Worm (Caenorhabditis elegans) whole organism, L2 larva: ENCODE results near the gene nlp-60.
A peak's percentile ranks its signal among the peaks of the same experiment; 100 is the strongest.

Experiments used
- C34F6.9 ChIP-seq: fragments of 150-350 bp; optimal IDR thresholded peaks from 2 replicates; lab custom pipeline; 2014; ENCODE audit warnings: missing biosample characterization, missing genetic modification characterization
- F13H6.1 ChIP-seq: sonication (generic microtip); optimal IDR thresholded peaks from 2 replicates; lab custom pipeline; 2016; ENCODE audit warnings: missing genetic modification characterization, missing compliant biosample characterization
- ZK546.5 ChIP-seq: sonication (generic microtip); optimal IDR thresholded peaks from 2 replicates; lab custom pipeline; 2017; ENCODE audit warnings: missing biosample characterization, missing genetic modification characterization
- alr-1 ChIP-seq: fragments of 150-350 bp; optimal IDR thresholded peaks from 2 replicates; lab custom pipeline; 2014; ENCODE audit warnings: missing biosample characterization, missing genetic modification characterization
- aly-2 ChIP-seq: fragments of 150-350 bp; optimal IDR thresholded peaks from 2 replicates; lab custom pipeline; 2014; ENCODE audit warnings: missing biosample characterization, missing genetic modification characterization
- ama-1 ChIP-seq: fragments of 150-350 bp; optimal IDR thresholded peaks from 2 replicates; lab custom pipeline; 2018; ENCODE audit warnings: inconsistent platforms
- blmp-1 ChIP-seq: sonication (generic microtip); optimal IDR thresholded peaks from 2 replicates; lab custom pipeline; 2017; ENCODE audit warnings: missing genetic modification characterization, mild to moderate bottlenecking, missing compliant biosample characterization, antibody characterized with exemption, moderate library complexity; ENCODE audit not compliant: insufficient read depth
- ceh-16 ChIP-seq: fragments of 150-350 bp; optimal IDR thresholded peaks from 2 replicates; lab custom pipeline; 2014; ENCODE audit warnings: missing biosample characterization, missing genetic modification characterization
- crh-2 ChIP-seq: sonication (generic microtip); optimal IDR thresholded peaks from 2 replicates; lab custom pipeline; 2017; ENCODE audit warnings: missing biosample characterization, missing genetic modification characterization
- dmd-4 ChIP-seq: sonication (generic microtip); optimal IDR thresholded peaks from 2 replicates; lab custom pipeline; 2017; ENCODE audit warnings: missing biosample characterization, missing genetic modification characterization
- lsy-2 ChIP-seq, 2 experiments: fragments of 150-350 bp in 1 of 2; sonication (generic microtip) in 1 of 2; optimal IDR thresholded peaks; 2 replicates each; lab custom pipeline; 2014 to 2017; ENCODE audit warnings: missing biosample characterization in 2 of 2, missing genetic modification characterization in 2 of 2
- mab-5 ChIP-seq: fragments of 150-350 bp; optimal IDR thresholded peaks from 2 replicates; lab custom pipeline; 2014; ENCODE audit warnings: missing biosample characterization, missing genetic modification characterization
- mdl-1 ChIP-seq, 2 experiments: fragments of 150-350 bp in 1 of 2; sonication (generic microtip) in 1 of 2; optimal IDR thresholded peaks; 2 replicates each; lab custom pipeline; 2017; ENCODE audit warnings: missing biosample characterization in 2 of 2, missing genetic modification characterization in 2 of 2
- nhr-129 ChIP-seq: fragments of 150-350 bp; optimal IDR thresholded peaks from 2 replicates; lab custom pipeline; 2014; ENCODE audit warnings: missing biosample characterization, missing genetic modification characterization
- nhr-23 ChIP-seq: fragments of 150-350 bp; optimal IDR thresholded peaks from 2 replicates; lab custom pipeline; 2014; ENCODE audit warnings: missing biosample characterization, missing genetic modification reagents, missing genetic modification characterization
- nhr-237 ChIP-seq: fragments of 150-350 bp; optimal IDR thresholded peaks from 2 replicates; lab custom pipeline; 2014; ENCODE audit warnings: missing biosample characterization, missing genetic modification characterization
- nhr-6 ChIP-seq: fragments of 150-350 bp; optimal IDR thresholded peaks from 2 replicates; lab custom pipeline; 2014; ENCODE audit warnings: missing biosample characterization, missing genetic modification characterization
- peb-1 ChIP-seq: fragments of 150-350 bp; optimal IDR thresholded peaks from 2 replicates; lab custom pipeline; 2014; ENCODE audit warnings: missing biosample characterization, missing genetic modification characterization
- sem-4 ChIP-seq: fragments of 150-350 bp; optimal IDR thresholded peaks from 2 replicates; lab custom pipeline; 2014; ENCODE audit warnings: missing biosample characterization, missing genetic modification reagents, missing genetic modification characterization
- sma-9 ChIP-seq, 2 experiments: fragments of 150-350 bp in 1 of 2; sonication (generic microtip) in 1 of 2; optimal IDR thresholded peaks; 2 replicates each; lab custom pipeline; 2014 to 2016; ENCODE audit warnings: missing genetic modification characterization in 2 of 2, mild to moderate bottlenecking in 1 of 2, missing biosample characterization in 1 of 2, missing compliant biosample characterization in 1 of 2, missing genetic modification reagents in 1 of 2, moderate library complexity in 1 of 2
- snpc-4 ChIP-seq: fragments of 150-350 bp; optimal IDR thresholded peaks from 2 replicates; lab custom pipeline; 2014; ENCODE audit warnings: missing biosample characterization, missing genetic modification characterization
- unc-55 ChIP-seq: fragments of 150-350 bp; sonication (generic microtip); optimal IDR thresholded peaks from 3 replicates; lab custom pipeline; 2014; ENCODE audit warnings: missing biosample characterization, missing genetic modification reagents, missing genetic modification characterization
- ztf-4 ChIP-seq: fragments of 150-350 bp; optimal IDR thresholded peaks from 2 replicates; lab custom pipeline; 2014; ENCODE audit warnings: missing biosample characterization, missing genetic modification characterization

Gene nlp-60

DNA sequence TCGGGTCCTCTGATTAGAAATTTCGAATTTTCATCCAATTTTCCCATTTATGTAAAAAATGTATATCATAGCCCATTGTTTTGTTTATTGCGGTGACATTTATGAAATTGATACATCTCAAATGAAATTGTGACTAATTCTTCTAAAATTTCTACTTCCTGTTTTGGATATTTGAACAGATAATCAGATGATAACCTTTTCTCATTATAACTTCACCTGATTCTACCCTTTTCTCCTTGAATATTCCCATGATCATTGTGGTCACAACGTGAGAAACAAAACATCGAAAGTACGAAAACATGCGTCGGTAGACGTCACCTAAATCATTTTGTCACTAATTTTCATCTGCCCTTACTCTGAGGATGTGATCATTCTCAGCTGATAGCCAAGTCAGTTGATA is 48.9 kb downstream of the nlp-60 start:
- TF ChIP-seq peb-1 (tag; lab: Kevin White, UChicago) = no peak
- no peak for TF ChIP-seq ama-1 (lab: Kevin White, UChicago)
- TF ChIP-seq crh-2 (tag; lab: Kevin White, UChicago) = no peak
- TF ChIP-seq mab-5 (tag; lab: Kevin White, UChicago) = no peak
- no peak for TF ChIP-seq nhr-129
- TF ChIP-seq nhr-6 (tag; lab: Kevin White, UChicago) = no peak
- no peak for TF ChIP-seq snpc-4
- no peak for TF ChIP-seq C34F6.9
- TF ChIP-seq alr-1 = no peak
- TF ChIP-seq nhr-23 (tag; lab: Kevin White, UChicago) = no peak
- no peak for TF ChIP-seq blmp-1 (tag; lab: Kevin White, UChicago)
- no peak for TF ChIP-seq nhr-237 (tag; lab: Kevin White, UChicago)
- TF ChIP-seq aly-2 = no peak

ce11 chrIV:8629609-8630052 is 49.5 kb downstream of the nlp-60 start:
- TF ChIP-seq sma-9 (GFP tag; optimal IDR thresholded peaks at IDR 0.05; lab: Kevin White, UChicago) = peak; percentile 63
- no peak for TF ChIP-seq sma-9 (tag; optimal IDR thresholded peaks at IDR 0.05; lab: Kevin White, UChicago)
- TF ChIP-seq snpc-4 = peak; percentile 39
- TF ChIP-seq mdl-1 (tag; optimal IDR thresholded peaks at IDR 0.05; lab: Kevin White, UChicago) = peak in 1 of 2 experiments; percentile 36
- peak; percentile 59 for TF ChIP-seq crh-2 (tag; lab: Kevin White, UChicago)
- no peak for TF ChIP-seq dmd-4 (tag; lab: Kevin White, UChicago)
- TF ChIP-seq ZK546.5 = no peak
- TF ChIP-seq unc-55 (GFP tag; lab: Kevin White, UChicago) = peak; percentile 65
- peak; percentile 59 for TF ChIP-seq C34F6.9
- peak; percentile 86 for TF ChIP-seq F13H6.1 (tag; lab: Kevin White, UChicago)
- TF ChIP-seq ceh-16 (tag; lab: Kevin White, UChicago) = no peak
- peak; percentile 61 for TF ChIP-seq ztf-4 (tag; lab: Kevin White, UChicago)
- peak; percentile 83 for TF ChIP-seq nhr-129
- TF ChIP-seq sem-4 (tag; lab: Kevin White, UChicago) = peak; percentile 56
- TF ChIP-seq lsy-2 (tag; optimal IDR thresholded peaks at IDR 0.05; lab: Kevin White, UChicago) = peak; percentile 35 to 59
